Worm (Caenorhabditis elegans) whole organism, L4 larva: ENCODE results near the gene ZC239.6.

Source experiments
- T20F7.1 ChIP-seq: fragments of 200-800 bp; sonication (Bioruptor generic); optimal IDR thresholded peaks from 2 replicates; lab custom pipeline; 2018; ENCODE audit warnings: mild to moderate bottlenecking, missing genetic modification characterization, missing compliant biosample characterization
- Y105C5A.15 ChIP-seq: fragments of 200-800 bp; sonication (Bioruptor generic); IDR thresholded peaks from 2 replicates; pipeline ENCODE4 v1.3.6; 2022; ENCODE audit warnings: missing genetic modification characterization, missing compliant biosample characterization
- fkh-10 ChIP-seq: fragments of 150-350 bp; optimal IDR thresholded peaks from 2 replicates; lab custom pipeline; 2014; ENCODE audit warnings: missing biosample characterization, missing genetic modification reagents, missing genetic modification characterization
- gei-8 ChIP-seq: fragments of 200-800 bp; sonication (Bioruptor generic); optimal IDR thresholded peaks from 2 replicates; lab custom pipeline; 2018; ENCODE audit warnings: mild to moderate bottlenecking, missing genetic modification characterization, missing compliant biosample characterization
- lin-39 ChIP-seq: fragments of 150-350 bp; optimal IDR thresholded peaks from 2 replicates; lab custom pipeline; 2014; ENCODE audit warnings: missing biosample characterization, missing genetic modification reagents, missing genetic modification characterization
- nhr-76 ChIP-seq: fragments of 150-350 bp; optimal IDR thresholded peaks from 2 replicates; lab custom pipeline; 2014; ENCODE audit warnings: missing biosample characterization, missing genetic modification characterization
- rbr-2 ChIP-seq: sonication (generic microtip); optimal IDR thresholded peaks from 2 replicates; lab custom pipeline; 2016; ENCODE audit warnings: missing genotype, missing genetic modification characterization, missing compliant biosample characterization
- skn-1 ChIP-seq: fragments of 150-350 bp; optimal IDR thresholded peaks from 2 replicates; lab custom pipeline; 2014; ENCODE audit warnings: missing biosample characterization, missing genetic modification characterization
- snpc-4 ChIP-seq: fragments of 150-350 bp; optimal IDR thresholded peaks from 2 replicates; lab custom pipeline; 2014; ENCODE audit warnings: missing biosample characterization, missing genetic modification characterization
- zag-1 ChIP-seq: fragments of 150-350 bp; optimal IDR thresholded peaks from 2 replicates; lab custom pipeline; 2014; ENCODE audit warnings: missing biosample characterization, missing genetic modification characterization
- ztf-11 ChIP-seq: fragments of 150-350 bp; optimal IDR thresholded peaks from 2 replicates; lab custom pipeline; 2014; ENCODE audit warnings: missing biosample characterization, missing genetic modification characterization

DNA sequence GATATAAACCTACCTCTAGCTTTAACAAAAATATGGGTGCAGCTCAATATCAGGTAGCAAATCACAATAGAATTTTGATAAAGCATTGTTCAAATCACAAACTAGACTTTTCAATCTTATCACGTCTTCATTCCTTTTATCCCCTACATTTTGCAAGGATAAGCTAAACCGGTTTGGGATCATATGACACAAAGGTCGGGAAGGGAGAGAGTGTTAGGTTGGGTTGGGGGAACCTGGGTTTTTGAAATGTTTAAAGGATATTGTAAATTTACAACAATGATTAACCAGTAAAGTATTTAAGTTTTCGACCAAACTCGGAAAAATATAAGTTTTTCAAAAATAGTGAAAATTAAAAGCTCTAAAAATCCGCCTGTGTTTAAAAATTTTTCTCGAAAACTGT lies 34.6 kb downstream of the ZC239.6 start, which contains the start of gene C17F4.12:
- no peak for TF ChIP-seq T20F7.1 (GFP tag; lab: Kevin White, UChicago)
- TF ChIP-seq snpc-4 (tag; lab: Kevin White, UChicago), result no peak
- TF ChIP-seq gei-8 (GFP tag; lab: Kevin White, UChicago), result no peak
- TF ChIP-seq zag-1 (tag; lab: Kevin White, UChicago), result no peak
- no peak for TF ChIP-seq nhr-76 (tag; lab: Kevin White, UChicago)
- TF ChIP-seq skn-1 (tag; lab: Kevin White, UChicago), result no peak
- no peak for TF ChIP-seq rbr-2 (tag; lab: Kevin White, UChicago)
- TF ChIP-seq Y105C5A.15 (GFP tag; lab: Robert Waterston, UW), result no peak
- TF ChIP-seq lin-39 (tag; lab: Kevin White, UChicago), result no peak
- no peak for TF ChIP-seq ztf-11 (tag; lab: Kevin White, UChicago)
- TF ChIP-seq fkh-10 (GFP tag; lab: Kevin White, UChicago), result no peak
